Worm (Caenorhabditis elegans) whole organism, late embryonic: Measurements from ENCODE around the gene F47B8.4.

Experiments
- C08G9.2 ChIP-seq: sonication (generic microtip); optimal IDR thresholded peaks from 2 replicates; lab custom pipeline; 2016; ENCODE audit warnings: mild to moderate bottlenecking, missing genetic modification characterization, moderate library complexity, missing compliant biosample characterization
- K02D7.2 ChIP-seq: sonication (generic microtip); optimal IDR thresholded peaks from 2 replicates; lab custom pipeline; 2017; ENCODE audit warnings: mild to moderate bottlenecking, missing genetic modification characterization, missing compliant biosample characterization
- K09A11.1 ChIP-seq: sonication (generic microtip); optimal IDR thresholded peaks from 2 replicates; lab custom pipeline; 2017; ENCODE audit warnings: antibody characterized with exemption, mild to moderate bottlenecking, missing genetic modification characterization, missing compliant biosample characterization; ENCODE audit not compliant: insufficient read depth
- T23F11.4 ChIP-seq: fragments of 200-800 bp; sonication (Bioruptor generic); optimal IDR thresholded peaks from 2 replicates; lab custom pipeline; 2018; ENCODE audit warnings: mild to moderate bottlenecking, missing genetic modification characterization, missing compliant biosample characterization
- ahr-1 ChIP-seq: sonication (generic microtip); optimal IDR thresholded peaks from 2 replicates; lab custom pipeline; 2016; ENCODE audit warnings: missing genetic modification characterization, missing compliant biosample characterization
- ceh-14 ChIP-seq: sonication (generic microtip); optimal IDR thresholded peaks from 2 replicates; lab custom pipeline; 2016; ENCODE audit warnings: missing genotype, missing genetic modification characterization, missing compliant biosample characterization
- ceh-18 ChIP-seq: sonication (generic microtip); optimal IDR thresholded peaks from 2 replicates; lab custom pipeline; 2016; ENCODE audit warnings: missing genetic modification characterization, missing compliant biosample characterization
- ceh-24 ChIP-seq: sonication (generic microtip); optimal IDR thresholded peaks from 2 replicates; lab custom pipeline; 2016; ENCODE audit warnings: mild to moderate bottlenecking, missing genetic modification characterization, missing compliant biosample characterization
- ceh-30 ChIP-seq: fragments of 150-350 bp; optimal IDR thresholded peaks from 2 replicates; lab custom pipeline; 2014; ENCODE audit warnings: missing biosample characterization, missing genetic modification characterization
- ceh-34 ChIP-seq: sonication (generic microtip); optimal IDR thresholded peaks from 2 replicates; lab custom pipeline; 2016; ENCODE audit warnings: mild to moderate bottlenecking, missing genetic modification characterization, missing compliant biosample characterization
- ceh-45 ChIP-seq: fragments of 200-800 bp; sonication (Bioruptor generic); IDR thresholded peaks from 2 replicates; pipeline ENCODE4 v1.3.6; 2022; ENCODE audit warnings: missing genetic modification reagents, missing genetic modification characterization, missing compliant biosample characterization
- ceh-48 ChIP-seq: sonication (generic microtip); optimal IDR thresholded peaks from 2 replicates; lab custom pipeline; 2016; ENCODE audit warnings: missing genetic modification characterization, inconsistent platforms, missing compliant biosample characterization
- ceh-6 ChIP-seq: fragments of 200-800 bp; sonication (Bioruptor generic); optimal IDR thresholded peaks from 2 replicates; lab custom pipeline; 2018; ENCODE audit warnings: mild to moderate bottlenecking, missing genetic modification characterization, missing compliant biosample characterization
- ceh-9 ChIP-seq: sonication (generic microtip); optimal IDR thresholded peaks from 2 replicates; lab custom pipeline; 2016; ENCODE audit warnings: mild to moderate bottlenecking, missing genetic modification characterization, inconsistent platforms, missing compliant biosample characterization
- dmd-4 ChIP-seq: sonication (generic microtip); optimal IDR thresholded peaks from 2 replicates; lab custom pipeline; 2016; ENCODE audit warnings: borderline replicate concordance, missing genetic modification characterization, missing compliant biosample characterization
- dve-1 ChIP-seq: sonication (generic microtip); optimal IDR thresholded peaks from 2 replicates; lab custom pipeline; 2017; ENCODE audit warnings: antibody characterized with exemption, mild to moderate bottlenecking, missing genetic modification characterization, missing compliant biosample characterization
- elt-4 ChIP-seq: sonication (generic microtip); optimal IDR thresholded peaks from 2 replicates; lab custom pipeline; 2016; ENCODE audit warnings: missing genetic modification characterization, missing compliant biosample characterization
- eyg-1 ChIP-seq: sonication (generic microtip); optimal IDR thresholded peaks from 2 replicates; lab custom pipeline; 2016; ENCODE audit warnings: missing genotype, missing genetic modification characterization, missing compliant biosample characterization
- fax-1 ChIP-seq: sonication (generic microtip); optimal IDR thresholded peaks from 2 replicates; lab custom pipeline; 2016; ENCODE audit warnings: missing genotype, missing genetic modification characterization, missing compliant biosample characterization
- gmeb-2 ChIP-seq: sonication (generic microtip); optimal IDR thresholded peaks from 2 replicates; lab custom pipeline; 2016; ENCODE audit warnings: missing genetic modification characterization, inconsistent platforms, missing compliant biosample characterization
- hlh-13 ChIP-seq: fragments of 200-800 bp; sonication (Bioruptor generic); optimal IDR thresholded peaks from 2 replicates; lab custom pipeline; 2018; ENCODE audit warnings: mild to moderate bottlenecking, missing genetic modification characterization, missing compliant biosample characterization
- hlh-15 ChIP-seq: sonication (generic microtip); optimal IDR thresholded peaks from 2 replicates; lab custom pipeline; 2016; ENCODE audit warnings: missing genetic modification characterization, missing compliant biosample characterization
- hlh-30 ChIP-seq: sonication (generic microtip); optimal IDR thresholded peaks from 2 replicates; lab custom pipeline; 2017; ENCODE audit warnings: antibody characterized with exemption, missing genetic modification characterization, missing compliant biosample characterization; ENCODE audit not compliant: insufficient read depth
- hlh-8 ChIP-seq: sonication (generic microtip); optimal IDR thresholded peaks from 2 replicates; lab custom pipeline; 2016; ENCODE audit warnings: missing genotype, missing genetic modification characterization, missing compliant biosample characterization
- lim-6 ChIP-seq: sonication (generic microtip); optimal IDR thresholded peaks from 2 replicates; lab custom pipeline; 2016; ENCODE audit warnings: missing genetic modification characterization, missing compliant biosample characterization
- madf-2 ChIP-seq: sonication (generic microtip); optimal IDR thresholded peaks from 2 replicates; lab custom pipeline; 2017; ENCODE audit warnings: missing genetic modification characterization, missing compliant biosample characterization
- nfya-1 ChIP-seq: sonication (generic microtip); optimal IDR thresholded peaks from 2 replicates; lab custom pipeline; 2017; ENCODE audit warnings: missing genetic modification characterization, mild to moderate bottlenecking, missing compliant biosample characterization, antibody characterized with exemption, moderate library complexity
- nhr-11 ChIP-seq: fragments of 150-350 bp; optimal IDR thresholded peaks from 2 replicates; lab custom pipeline; 2014; ENCODE audit warnings: missing biosample characterization, missing genetic modification characterization
- nhr-232 ChIP-seq: sonication (generic microtip); optimal IDR thresholded peaks from 2 replicates; lab custom pipeline; 2016; ENCODE audit warnings: missing genetic modification characterization, missing compliant biosample characterization
- odd-2 ChIP-seq: sonication (generic microtip); optimal IDR thresholded peaks from 2 replicates; lab custom pipeline; 2017; ENCODE audit warnings: antibody characterized with exemption, mild to moderate bottlenecking, missing genetic modification characterization, missing compliant biosample characterization
- pag-3 ChIP-seq: sonication (generic microtip); optimal IDR thresholded peaks from 2 replicates; lab custom pipeline; 2016; ENCODE audit warnings: missing compliant biosample characterization, missing genetic modification characterization, borderline replicate concordance
- pat-9 ChIP-seq: fragments of 200-800 bp; sonication (Bioruptor generic); optimal IDR thresholded peaks from 2 replicates; lab custom pipeline; 2018; ENCODE audit warnings: mild to moderate bottlenecking, missing genetic modification characterization, moderate library complexity, missing compliant biosample characterization
- pax-1 ChIP-seq: fragments of 150-350 bp; optimal IDR thresholded peaks from 2 replicates; lab custom pipeline; 2014; ENCODE audit warnings: missing biosample characterization, missing genetic modification characterization
- pha-4 ChIP-seq: fragments of 150-350 bp; optimal IDR thresholded peaks from 2 replicates; lab custom pipeline; 2018; ENCODE audit warnings: missing biosample characterization, missing genetic modification reagents, missing genetic modification characterization
- pros-1 ChIP-seq: fragments of 150-350 bp; optimal IDR thresholded peaks from 2 replicates; lab custom pipeline; 2014; ENCODE audit warnings: missing biosample characterization, missing genetic modification reagents, missing genetic modification characterization
- rnt-1 ChIP-seq: sonication (generic microtip); optimal IDR thresholded peaks from 2 replicates; lab custom pipeline; 2016; ENCODE audit warnings: missing genetic modification characterization, missing compliant biosample characterization
- sox-2 ChIP-seq: fragments of 200-800 bp; sonication (Bioruptor generic); IDR thresholded peaks from 2 replicates; pipeline ENCODE4 v1.3.6; 2022; ENCODE audit warnings: missing genetic modification reagents, missing genetic modification characterization, missing compliant biosample characterization
- syd-9 ChIP-seq: sonication (generic microtip); optimal IDR thresholded peaks from 2 replicates; lab custom pipeline; 2016; ENCODE audit warnings: mild to moderate bottlenecking, missing genetic modification characterization, moderate library complexity, missing compliant biosample characterization
- tbx-2 ChIP-seq: sonication (generic microtip); optimal IDR thresholded peaks from 2 replicates; lab custom pipeline; 2016; ENCODE audit warnings: missing genetic modification characterization, missing compliant biosample characterization
- tbx-7 ChIP-seq: sonication (generic microtip); optimal IDR thresholded peaks from 2 replicates; lab custom pipeline; 2016; ENCODE audit warnings: missing genotype, missing genetic modification characterization, missing compliant biosample characterization
- ttx-3 ChIP-seq: sonication (generic microtip); optimal IDR thresholded peaks from 2 replicates; lab custom pipeline; 2016; ENCODE audit warnings: missing genetic modification reagents, missing genetic modification characterization, missing compliant biosample characterization
- unc-42 ChIP-seq: sonication (generic microtip); optimal IDR thresholded peaks from 2 replicates; lab custom pipeline; 2016; ENCODE audit warnings: missing genotype, missing genetic modification characterization, missing compliant biosample characterization

The F47B8.4 gene

ce11 chrV:14317204-14317603, 7.3 kb downstream of the F47B8.4 start:
- TF ChIP-seq unc-42 (no peak), ceh-34 (tag; lab: Kevin White, UChicago) (no peak), hlh-30 (no peak), K09A11.1 (tag; lab: Kevin White, UChicago) (no peak), C08G9.2 (tag; lab: Kevin White, UChicago) (no peak), pax-1 (tag; lab: Kevin White, UChicago) (no peak), pha-4 (tag; lab: Kevin White, UChicago) (no peak), ceh-18 (tag; lab: Kevin White, UChicago) (no peak), nhr-232 (tag; lab: Kevin White, UChicago) (no peak), pat-9 (no peak), gmeb-2 (tag; lab: Kevin White, UChicago) (no peak), eyg-1 (no peak), dve-1 (tag; lab: Kevin White, UChicago) (no peak), fax-1 (tag; lab: Kevin White, UChicago) (no peak), tbx-7 (tag; lab: Kevin White, UChicago) (no peak), hlh-15 (tag; lab: Kevin White, UChicago) (no peak), ceh-30 (no peak), syd-9 (tag; lab: Kevin White, UChicago) (no peak), ceh-6 (GFP tag; lab: Kevin White, UChicago) (no peak), rnt-1 (tag; lab: Kevin White, UChicago) (no peak)

DNA sequence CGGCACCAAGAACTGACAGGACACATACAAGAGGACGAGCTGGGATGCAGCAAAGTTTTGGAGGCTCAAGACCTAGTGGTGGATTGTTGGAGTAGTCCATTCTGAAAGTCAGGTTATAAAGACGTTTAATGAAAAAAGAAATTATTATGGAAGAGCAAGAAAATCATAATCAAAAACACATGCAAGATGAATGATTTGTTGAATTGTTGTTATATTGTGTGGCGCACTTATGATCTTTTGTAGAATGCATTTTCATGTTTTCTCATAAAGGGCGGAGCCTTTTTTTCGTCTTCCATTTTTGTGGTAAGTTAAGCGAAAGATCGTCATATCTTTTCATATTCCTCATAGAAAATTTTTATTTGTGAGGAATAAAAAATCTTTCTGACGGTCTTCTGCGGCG, 7.9 kb downstream of the F47B8.4 start, which contains the start of gene F47B8.2:
Gene F47B8.2 (minus strand): TSS at position 101 of the 400 bp plus-strand sequence.
- TF ChIP-seq K02D7.2 (tag; lab: Kevin White, UChicago), result no peak

ce11 chrV:14314236-14314635, 10.2 kb downstream of the F47B8.4 start, which contains the start of gene F47B8.1:
Gene F47B8.1 (minus strand): TSS chrV:14314336.
- TF ChIP-seq C08G9.2 (tag; lab: Kevin White, UChicago) (no peak), pag-3 (tag; lab: Kevin White, UChicago) (no peak), hlh-30 (no peak), hlh-8 (tag; lab: Kevin White, UChicago) (no peak)
- TF ChIP-seq, all 69 proteins: peak for 0

ce11 chrV:14312695-14313094, 11.8 kb downstream of the F47B8.4 start, which contains the start of gene F14D7.8:
Gene F14D7.8 (minus strand): TSS chrV:14312795.
- TF ChIP-seq pax-1 (tag; lab: Kevin White, UChicago) (no peak), pag-3 (tag; lab: Kevin White, UChicago) (no peak), ceh-24 (no peak), ttx-3 (tag; lab: Kevin White, UChicago) (no peak), elt-4 (tag; lab: Kevin White, UChicago) (no peak), eyg-1 (no peak), madf-2 (no peak), ceh-9 (tag; lab: Kevin White, UChicago) (no peak), ceh-14 (no peak), ahr-1 (tag; lab: Kevin White, UChicago) (no peak), T23F11.4 (GFP tag; lab: Kevin White, UChicago) (no peak), tbx-7 (tag; lab: Kevin White, UChicago) (no peak), nhr-11 (tag; lab: Kevin White, UChicago) (no peak), sox-2 (GFP tag; lab: Robert Waterston, UW) (no peak), ceh-45 (GFP tag; lab: Robert Waterston, UW) (no peak), hlh-8 (tag; lab: Kevin White, UChicago) (no peak)
- TF ChIP-seq, all 69 proteins: peak for 0

DNA sequence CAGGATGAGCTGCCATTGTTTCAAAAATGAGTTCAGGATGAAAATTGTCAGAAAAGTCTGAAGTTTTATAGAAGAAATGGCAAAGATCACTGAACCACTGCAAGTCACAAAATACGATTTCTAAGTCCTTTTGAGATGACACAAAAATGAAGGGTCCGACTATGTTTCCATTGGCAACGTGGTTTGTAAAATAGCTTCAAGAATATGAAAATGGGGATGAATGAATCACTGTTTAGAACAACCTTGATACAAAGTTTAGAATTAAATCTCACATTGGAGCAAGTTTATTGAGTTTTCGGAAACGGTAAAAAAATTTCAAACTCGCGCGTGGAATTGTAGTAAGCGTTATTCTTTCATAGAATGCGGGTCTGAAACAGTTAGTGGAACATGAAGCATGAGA, 13.4 kb downstream of the F47B8.4 start, which contains the start of gene ddn-3:
Gene ddn-3 (minus strand): TSS at position 101 of the 400 bp plus-strand sequence.
- TF ChIP-seq ceh-48 (tag; lab: Kevin White, UChicago) (no peak), odd-2 (no peak), elt-4 (tag; lab: Kevin White, UChicago) (no peak), K09A11.1 (tag; lab: Kevin White, UChicago) (no peak), pros-1 (tag; lab: Kevin White, UChicago) (no peak), hlh-8 (tag; lab: Kevin White, UChicago) (no peak), C08G9.2 (tag; lab: Kevin White, UChicago) (no peak), hlh-13 (GFP tag; lab: Kevin White, UChicago) (no peak), ceh-18 (tag; lab: Kevin White, UChicago) (no peak), nfya-1 (tag; lab: Kevin White, UChicago) (no peak), dmd-4 (tag; lab: Kevin White, UChicago) (no peak), madf-2 (no peak), hlh-30 (no peak), pax-1 (tag; lab: Kevin White, UChicago) (no peak), tbx-2 (no peak), unc-42 (no peak), lim-6 (tag; lab: Kevin White, UChicago) (no peak)
